Worm (Caenorhabditis elegans) whole organism, mixed stage, embryonic: ENCODE results near the gene bbs-2.

Experiments used
- M03D4.4 ChIP-seq: sonication (generic microtip); optimal IDR thresholded peaks from 2 replicates; lab custom pipeline; 2017; ENCODE audit warnings: mild to moderate bottlenecking, missing genetic modification characterization, missing compliant biosample characterization
- bed-3 ChIP-seq: fragments of 200-800 bp; sonication (Bioruptor generic); optimal IDR thresholded peaks from 3 replicates; lab custom pipeline; 2018; ENCODE audit warnings: mild to moderate bottlenecking, missing genetic modification characterization, moderate library complexity, missing compliant biosample characterization
- blmp-1 ChIP-seq: fragments of 150-350 bp; optimal IDR thresholded peaks from 2 replicates; lab custom pipeline; 2014; ENCODE audit warnings: missing biosample characterization, missing genetic modification characterization
- ceh-39 ChIP-seq: fragments of 150-350 bp; optimal IDR thresholded peaks from 2 replicates; lab custom pipeline; 2014; ENCODE audit warnings: missing biosample characterization, missing genetic modification characterization
- ceh-43 ChIP-seq: fragments of 200-800 bp; sonication (Bioruptor generic); optimal IDR thresholded peaks from 2 replicates; lab custom pipeline; 2018; ENCODE audit warnings: mild to moderate bottlenecking, missing genetic modification characterization, moderate library complexity, missing compliant biosample characterization
- ceh-83 ChIP-seq: fragments of 200-800 bp; sonication (Bioruptor generic); optimal IDR thresholded peaks from 2 replicates; lab custom pipeline; 2018; ENCODE audit warnings: mild to moderate bottlenecking, missing genetic modification characterization, missing compliant biosample characterization
- ces-1 ChIP-seq: fragments of 150-350 bp; optimal IDR thresholded peaks from 2 replicates; lab custom pipeline; 2014; ENCODE audit warnings: missing biosample characterization, missing genetic modification reagents, missing genetic modification characterization
- cnd-1 ChIP-seq: fragments of 200-800 bp; sonication (Bioruptor generic); optimal IDR thresholded peaks from 2 replicates; lab custom pipeline; 2018; ENCODE audit warnings: mild to moderate bottlenecking, missing genetic modification characterization, missing compliant biosample characterization
- drap-1 ChIP-seq: fragments of 200-800 bp; sonication (Bioruptor generic); optimal IDR thresholded peaks from 3 replicates; lab custom pipeline; 2018; ENCODE audit warnings: mild to moderate bottlenecking, missing genetic modification characterization, missing compliant biosample characterization
- elt-1 ChIP-seq: sonication (generic microtip); optimal IDR thresholded peaks from 2 replicates; lab custom pipeline; 2017; ENCODE audit warnings: missing genetic modification characterization, mild to moderate bottlenecking, missing compliant biosample characterization, antibody characterized with exemption, moderate library complexity, borderline replicate concordance; ENCODE audit not compliant: insufficient read depth
- elt-3 ChIP-seq: fragments of 150-350 bp; optimal IDR thresholded peaks from 2 replicates; lab custom pipeline; 2014; ENCODE audit warnings: missing biosample characterization, missing genetic modification characterization
- flh-1 ChIP-seq: fragments of 200-800 bp; sonication (Bioruptor generic); optimal IDR thresholded peaks from 2 replicates; lab custom pipeline; 2018; ENCODE audit warnings: mild to moderate bottlenecking, missing genetic modification characterization, moderate library complexity, missing compliant biosample characterization
- ham-2 ChIP-seq: fragments of 200-800 bp; sonication (Bioruptor generic); optimal IDR thresholded peaks from 2 replicates; lab custom pipeline; 2018; ENCODE audit warnings: mild to moderate bottlenecking, missing genetic modification characterization, missing compliant biosample characterization
- hlh-1 ChIP-seq: fragments of 150-350 bp; optimal IDR thresholded peaks from 2 replicates; lab custom pipeline; 2014; ENCODE audit warnings: missing biosample characterization, missing genetic modification reagents, missing genetic modification characterization
- lin-13 ChIP-seq: fragments of 150-350 bp; optimal IDR thresholded peaks from 2 replicates; lab custom pipeline; 2014; ENCODE audit warnings: missing biosample characterization, missing genetic modification characterization
- lin-32 ChIP-seq: fragments of 200-800 bp; sonication (Bioruptor generic); optimal IDR thresholded peaks from 2 replicates; lab custom pipeline; 2018; ENCODE audit warnings: mild to moderate bottlenecking, missing genetic modification characterization, missing compliant biosample characterization
- lsy-2 ChIP-seq: fragments of 150-350 bp; optimal IDR thresholded peaks from 2 replicates; lab custom pipeline; 2014; ENCODE audit warnings: missing biosample characterization, missing genetic modification characterization
- mab-5 ChIP-seq: fragments of 150-350 bp; optimal IDR thresholded peaks from 2 replicates; lab custom pipeline; 2014; ENCODE audit warnings: missing biosample characterization, missing genetic modification characterization
- mep-1 ChIP-seq: fragments of 150-350 bp; optimal IDR thresholded peaks from 2 replicates; lab custom pipeline; 2017; ENCODE audit warnings: missing biosample characterization, missing genetic modification reagents, missing genetic modification characterization, inconsistent platforms
- mls-2 ChIP-seq: sonication (generic microtip); optimal IDR thresholded peaks from 2 replicates; lab custom pipeline; 2016; ENCODE audit warnings: mild to moderate bottlenecking, missing genetic modification characterization, moderate library complexity, missing compliant biosample characterization
- nhr-12 ChIP-seq: fragments of 150-350 bp; optimal IDR thresholded peaks from 2 replicates; lab custom pipeline; 2014; ENCODE audit warnings: missing biosample characterization, missing genetic modification characterization
- nhr-237 ChIP-seq: fragments of 150-350 bp; optimal IDR thresholded peaks from 2 replicates; lab custom pipeline; 2014; ENCODE audit warnings: missing biosample characterization, missing genetic modification characterization
- nhr-28 ChIP-seq: fragments of 150-350 bp; optimal IDR thresholded peaks from 2 replicates; lab custom pipeline; 2014; ENCODE audit warnings: missing biosample characterization, missing genetic modification characterization
- nhr-76 ChIP-seq: sonication (generic microtip); optimal IDR thresholded peaks from 2 replicates; lab custom pipeline; 2017; ENCODE audit warnings: missing biosample characterization, missing genetic modification characterization
- pha-4 ChIP-seq: fragments of 150-350 bp; optimal IDR thresholded peaks from 2 replicates; lab custom pipeline; 2018; ENCODE audit warnings: missing biosample characterization, missing genetic modification reagents, missing genetic modification characterization
- sem-2 ChIP-seq: fragments of 200-800 bp; sonication (Bioruptor generic); optimal IDR thresholded peaks from 2 replicates; lab custom pipeline; 2018; ENCODE audit warnings: mild to moderate bottlenecking, missing genetic modification characterization, missing compliant biosample characterization
- snpc-4 ChIP-seq: fragments of 150-350 bp; optimal IDR thresholded peaks from 2 replicates; lab custom pipeline; 2014; ENCODE audit warnings: missing biosample characterization, missing genetic modification characterization
- sptf-1 ChIP-seq: sonication (generic microtip); optimal IDR thresholded peaks from 2 replicates; lab custom pipeline; 2017; ENCODE audit warnings: mild to moderate bottlenecking, missing genetic modification characterization, moderate library complexity, missing compliant biosample characterization
- tbx-8 ChIP-seq: fragments of 200-800 bp; sonication (Bioruptor generic); optimal IDR thresholded peaks from 2 replicates; lab custom pipeline; 2018; ENCODE audit warnings: mild to moderate bottlenecking, missing genetic modification characterization, moderate library complexity, missing compliant biosample characterization
- unc-120 ChIP-seq: sonication (generic microtip); optimal IDR thresholded peaks from 2 replicates; lab custom pipeline; 2017; ENCODE audit warnings: missing genetic modification characterization, missing compliant biosample characterization; ENCODE audit not compliant: poor library complexity, severe bottlenecking
- unc-39 ChIP-seq: fragments of 150-350 bp; optimal IDR thresholded peaks from 2 replicates; lab custom pipeline; 2014; ENCODE audit warnings: missing biosample characterization, missing genetic modification characterization
- unc-62 ChIP-seq: fragments of 150-350 bp; optimal IDR thresholded peaks from 2 replicates; lab custom pipeline; 2014; ENCODE audit warnings: missing biosample characterization, missing genetic modification reagents, missing genetic modification characterization
- zip-8 ChIP-seq: fragments of 150-350 bp; optimal IDR thresholded peaks from 2 replicates; lab custom pipeline; 2014; ENCODE audit warnings: missing biosample characterization, missing genetic modification characterization
- ztf-11 ChIP-seq: fragments of 150-350 bp; optimal IDR thresholded peaks from 2 replicates; lab custom pipeline; 2014; ENCODE audit warnings: missing biosample characterization, missing genetic modification characterization

Gene bbs-2

DNA sequence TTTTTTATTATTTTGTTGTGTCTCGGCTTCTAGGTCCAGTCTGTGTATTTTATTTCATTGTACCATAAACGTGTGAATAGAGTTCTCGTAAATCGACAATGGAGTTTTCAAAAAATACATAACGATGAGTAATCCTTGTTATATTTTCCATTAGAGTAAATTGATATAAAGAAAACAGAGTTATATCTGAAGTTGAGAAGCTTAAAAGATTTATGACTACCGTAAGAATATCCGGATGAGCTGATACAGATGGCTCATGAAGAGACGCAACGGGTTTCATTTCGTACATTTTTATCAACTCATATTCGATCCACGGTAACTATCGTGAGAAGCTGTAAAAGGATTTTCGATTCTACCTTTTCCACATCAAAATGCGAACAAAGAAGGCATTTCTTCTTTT is 6.0 kb upstream of the bbs-2 start, which contains the start of gene gcy-8:
gcy-8 (plus strand) TSS at position 301 of the 400 bp plus-strand sequence.
- no peak for TF ChIP-seq cnd-1 (tag; lab: Kevin White, UChicago)
- no peak for TF ChIP-seq nhr-76 (tag; lab: Kevin White, UChicago)
- TF ChIP-seq snpc-4 (tag; lab: Kevin White, UChicago), result no peak
- TF ChIP-seq drap-1 (GFP tag; lab: Kevin White, UChicago), result no peak
- no peak for TF ChIP-seq nhr-28 (tag; lab: Kevin White, UChicago)
- no peak for TF ChIP-seq unc-62 (GFP tag; lab: Kevin White, UChicago)
- TF ChIP-seq ces-1 (GFP tag; lab: Kevin White, UChicago), result no peak
- TF ChIP-seq elt-3, result no peak
- no peak for TF ChIP-seq zip-8

DNA sequence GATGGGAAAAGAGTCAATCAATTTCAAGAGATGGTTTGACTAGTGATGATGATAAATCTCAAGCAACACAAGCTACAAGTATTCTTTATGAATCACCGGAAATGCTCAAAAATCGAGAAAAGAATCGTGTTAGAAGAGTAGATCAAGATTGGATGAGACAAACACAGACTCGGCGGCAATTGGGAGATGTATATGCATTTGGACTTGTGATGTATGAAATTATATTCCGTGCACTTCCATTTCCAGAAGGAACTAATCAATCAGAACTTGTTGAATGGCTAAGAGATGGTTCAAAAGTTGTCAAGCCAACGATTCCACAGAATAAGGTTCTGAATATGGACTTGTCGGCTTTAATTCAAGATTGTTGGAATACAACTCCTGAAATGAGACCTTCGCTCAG is 2.0 kb upstream of the bbs-2 start:
- TF ChIP-seq elt-1 (tag; lab: Kevin White, UChicago) (no peak), lin-13 (tag; lab: Kevin White, UChicago) (no peak), elt-3 (no peak), unc-39 (tag; lab: Kevin White, UChicago) (no peak), sptf-1 (tag; lab: Kevin White, UChicago) (no peak), ceh-39 (tag; lab: Kevin White, UChicago) (no peak), ztf-11 (tag; lab: Kevin White, UChicago) (no peak), lin-32 (GFP tag; lab: Kevin White, UChicago) (no peak), mab-5 (tag; lab: Kevin White, UChicago) (no peak), bed-3 (GFP tag; lab: Kevin White, UChicago) (no peak), nhr-28 (tag; lab: Kevin White, UChicago) (no peak), zip-8 (no peak), mls-2 (tag; lab: Kevin White, UChicago) (no peak), unc-62 (GFP tag; lab: Kevin White, UChicago) (no peak), drap-1 (GFP tag; lab: Kevin White, UChicago) (no peak), ceh-43 (no peak), blmp-1 (tag; lab: Kevin White, UChicago) (no peak), cnd-1 (tag; lab: Kevin White, UChicago) (no peak)

DNA sequence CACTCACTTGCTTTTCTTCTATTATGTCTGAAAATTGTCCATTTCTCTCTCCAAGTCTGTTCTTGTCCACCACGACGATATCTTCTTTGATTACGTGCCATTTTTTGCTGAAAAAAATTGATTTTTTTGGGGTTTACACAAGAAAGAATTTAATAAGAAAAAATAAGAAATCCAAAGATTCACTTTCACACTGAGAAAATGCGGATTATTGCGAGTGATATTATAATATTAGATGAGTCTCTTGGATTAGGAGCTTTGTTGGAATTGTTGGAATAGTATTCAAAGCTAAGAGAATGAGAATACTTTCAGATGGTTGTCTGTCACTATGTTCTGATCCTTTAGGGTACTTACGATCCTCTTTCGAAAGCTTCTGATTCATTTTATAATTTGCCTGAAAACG is 5.0 kb downstream of the bbs-2 start, which contains the start of gene F20D12.7:
F20D12.7 (minus strand) TSS at position 101 of the 400 bp plus-strand sequence.
- TF ChIP-seq snpc-4 (tag; lab: Kevin White, UChicago) (no peak), nhr-237 (tag; lab: Kevin White, UChicago) (no peak), hlh-1 (tag; lab: Kevin White, UChicago) (no peak), mls-2 (tag; lab: Kevin White, UChicago) (no peak), elt-1 (tag; lab: Kevin White, UChicago) (no peak), ceh-39 (tag; lab: Kevin White, UChicago) (no peak), drap-1 (GFP tag; lab: Kevin White, UChicago) (no peak)

DNA sequence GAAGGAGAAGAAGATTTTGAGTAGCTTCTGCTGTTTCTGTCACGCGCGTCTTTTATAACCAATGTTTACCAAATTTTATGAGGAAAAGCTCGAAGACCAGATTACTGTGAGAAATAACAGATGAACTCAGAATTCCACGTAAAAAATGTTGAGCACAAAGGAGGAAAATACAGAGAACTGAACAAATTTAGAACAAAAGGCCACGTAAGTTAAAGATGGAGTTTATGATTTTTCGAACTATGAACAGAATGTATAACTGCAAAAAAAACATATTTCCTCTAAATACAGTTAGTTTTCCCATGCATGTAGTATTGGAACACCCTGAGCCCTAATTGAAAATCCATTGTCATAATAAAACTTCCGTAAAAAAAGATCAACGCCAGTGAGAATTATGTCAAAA is 7.1 kb downstream of the bbs-2 start, which contains the start of gene exc-9:
exc-9 (minus strand) TSS at position 101 of the 400 bp plus-strand sequence.
- no peak for TF ChIP-seq blmp-1 (tag; lab: Kevin White, UChicago)
- TF ChIP-seq ham-2 (GFP tag; lab: Kevin White, UChicago), result no peak
- TF ChIP-seq ceh-43, result no peak
- no peak for TF ChIP-seq sptf-1 (tag; lab: Kevin White, UChicago)
- no peak for TF ChIP-seq sem-2 (GFP tag; lab: Kevin White, UChicago)
- TF ChIP-seq flh-1 (GFP tag; lab: Kevin White, UChicago), result no peak
- no peak for TF ChIP-seq nhr-12 (tag; lab: Kevin White, UChicago)
- TF ChIP-seq unc-62 (GFP tag; lab: Kevin White, UChicago), result no peak
- no peak for TF ChIP-seq bed-3 (GFP tag; lab: Kevin White, UChicago)
- no peak for TF ChIP-seq nhr-28 (tag; lab: Kevin White, UChicago)
- TF ChIP-seq hlh-1 (tag; lab: Kevin White, UChicago), result no peak

DNA sequence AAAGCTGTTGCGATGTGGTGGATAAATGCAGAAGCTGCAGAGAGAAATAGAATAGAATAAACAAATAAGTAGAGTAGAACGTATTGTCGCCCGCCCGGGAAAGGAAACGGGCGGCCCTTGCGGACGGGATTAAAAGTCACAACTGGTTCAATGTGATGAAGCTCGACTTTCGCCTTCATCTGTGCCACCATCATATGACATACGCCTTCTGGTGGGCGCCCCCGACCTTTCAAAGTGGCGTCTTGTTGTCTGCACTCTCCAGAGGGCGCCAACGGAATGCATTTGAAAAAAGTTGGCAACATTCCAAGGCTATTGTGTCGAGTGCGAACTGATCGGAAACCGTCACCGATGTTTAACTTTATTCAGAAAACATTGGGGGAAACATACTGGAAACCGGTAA is 9.4 kb downstream of the bbs-2 start:
- TF ChIP-seq blmp-1 (tag; lab: Kevin White, UChicago), result no peak
- no peak for TF ChIP-seq ces-1 (GFP tag; lab: Kevin White, UChicago)
- no peak for TF ChIP-seq nhr-28 (tag; lab: Kevin White, UChicago)
- no peak for TF ChIP-seq mab-5 (tag; lab: Kevin White, UChicago)
- no peak for TF ChIP-seq nhr-12 (tag; lab: Kevin White, UChicago)
- no peak for TF ChIP-seq pha-4 (tag; lab: Kevin White, UChicago)
- no peak for TF ChIP-seq elt-3
- TF ChIP-seq unc-120 (tag; lab: Kevin White, UChicago), result no peak
- no peak for TF ChIP-seq mep-1 (tag; lab: Kevin White, UChicago)
- no peak for TF ChIP-seq sem-2 (GFP tag; lab: Kevin White, UChicago)
- no peak for TF ChIP-seq snpc-4 (tag; lab: Kevin White, UChicago)
- TF ChIP-seq ztf-11 (tag; lab: Kevin White, UChicago), result no peak
- TF ChIP-seq M03D4.4, result no peak
- no peak for TF ChIP-seq nhr-237 (tag; lab: Kevin White, UChicago)
- no peak for TF ChIP-seq lsy-2
- TF ChIP-seq ceh-83 (GFP tag; lab: Kevin White, UChicago), result no peak
- no peak for TF ChIP-seq tbx-8 (GFP tag; lab: Kevin White, UChicago)
- TF ChIP-seq sptf-1 (tag; lab: Kevin White, UChicago), result no peak
- no peak for TF ChIP-seq mls-2 (tag; lab: Kevin White, UChicago)
